Fruit fly (Drosophila melanogaster): ENCODE data around the gene CG32236.

Gene CG32236

dm6 chr3L:4692177-4693134 lies 25.3 kb upstream of the CG32236 start, which contains the start of gene RhoGEF64C:
Gene RhoGEF64C, plus strand, starts transcription at chr3L:4692783.
- TF ChIP-seq eg (GFP tag; IDR thresholded peaks at IDR 0.05) (peak; percentile 42; the same call in 2 of the 3 replicates), CG34406 (GFP tag; optimal IDR thresholded peaks at IDR 0.05) (no peak), CG8319 (GFP tag; optimal IDR thresholded peaks at IDR 0.05) (no peak), CG1621 (tag; optimal IDR thresholded peaks at IDR 0.05) (peak; percentile 60), CG15336 (GFP tag; IDR thresholded peaks at IDR 0.05) (0 out of 2 replicates have a peak, but pooled peaks have one; percentile 24), Hr39 (GFP tag; optimal IDR thresholded peaks at IDR 0.05) (no peak), lz (GFP tag; optimal IDR thresholded peaks at IDR 0.05) (no peak), CG32006 (GFP tag; optimal IDR thresholded peaks at IDR 0.05) (no peak), Eip78C (GFP tag) (peak; percentile 69), Blimp-1 (GFP tag; optimal IDR thresholded peaks at IDR 0.05) (peak; percentile 69), vri (GFP tag; optimal IDR thresholded peaks at IDR 0.05) (no peak), CG7368 (GFP tag; optimal IDR thresholded peaks at IDR 0.05) (no peak), ss (GFP tag; optimal IDR thresholded peaks at IDR 0.05) (peak; percentile 1 to 51), CG6792 (GFP tag; optimal IDR thresholded peaks at IDR 0.05) (no peak), Sox15 (GFP tag; optimal IDR thresholded peaks at IDR 0.05) (no peak), CG11902 (GFP tag; optimal IDR thresholded peaks at IDR 0.05) (no peak), Hr38 (GFP tag; optimal IDR thresholded peaks at IDR 0.05) (no peak), Ets96B (tag; optimal IDR thresholded peaks at IDR 0.05) (no peak), svp (GFP tag) (peak; percentile 17), CG8632 (GFP tag; optimal IDR thresholded peaks at IDR 0.05) (no peak), dac (GFP tag; optimal IDR thresholded peaks at IDR 0.05) (no peak), CG16779 (tag; optimal IDR thresholded peaks at IDR 0.05) (no peak), Gug (GFP tag; IDR thresholded peaks at IDR 0.05) (no peak), CG11762 (GFP tag; optimal IDR thresholded peaks at IDR 0.05; ENCODE audit: insufficient read depth) (no peak), CG6854 (GFP tag; optimal IDR thresholded peaks at IDR 0.05) (peak; percentile 50), CG6163 (GFP tag; IDR thresholded peaks at IDR 0.05) (0 out of 3 replicates have a peak, but pooled peaks have one; percentile 18), CG10669 (GFP tag; optimal IDR thresholded peaks at IDR 0.05) (no peak), fd59A (GFP tag; optimal IDR thresholded peaks at IDR 0.05) (no peak), CG31627 (GFP tag; optimal IDR thresholded peaks at IDR 0.05) (no peak), CG4318 (GFP tag; optimal IDR thresholded peaks at IDR 0.05) (no peak), fkh (GFP tag; optimal IDR thresholded peaks at IDR 0.05) (peak; percentile 46), Eip75B (GFP tag; optimal IDR thresholded peaks at IDR 0.05) (no peak), fd85E (GFP tag; optimal IDR thresholded peaks at IDR 0.05) (no peak), dsx (GFP tag; optimal IDR thresholded peaks at IDR 0.05; ENCODE audit: poor library complexity, severe bottlenecking) (no peak), CG10631 (GFP tag; optimal IDR thresholded peaks at IDR 0.05) (no peak), CG8119 (GFP tag; IDR thresholded peaks at IDR 0.05) (no peak), CG3919 (GFP tag; optimal IDR thresholded peaks at IDR 0.05) (no peak), Met (GFP tag; optimal IDR thresholded peaks at IDR 0.05) (peak; percentile 1)

dm6 chr3L:4691775-4692174 lies 24.6 kb upstream of the CG32236 start:
- no peak for TF ChIP-seq eg (GFP tag; IDR thresholded peaks at IDR 0.05)
- TF ChIP-seq Blimp-1 (GFP tag; optimal IDR thresholded peaks at IDR 0.05): no peak
- TF ChIP-seq CG6854 (GFP tag; optimal IDR thresholded peaks at IDR 0.05): no peak
- TF ChIP-seq pdm3 (GFP tag; optimal IDR thresholded peaks at IDR 0.05): peak; percentile 10
- TF ChIP-seq Hr39 (GFP tag; optimal IDR thresholded peaks at IDR 0.05): no peak
- TF ChIP-seq svp (GFP tag): no peak
- peak; percentile 61 for TF ChIP-seq achi (GFP tag; optimal IDR thresholded peaks at IDR 0.05)
- TF ChIP-seq Ets21C (GFP tag; optimal IDR thresholded peaks at IDR 0.05): no peak
- TF ChIP-seq esn (GFP tag; optimal IDR thresholded peaks at IDR 0.05): no peak
- no peak for TF ChIP-seq Sox102F (GFP tag; optimal IDR thresholded peaks at IDR 0.05)
- TF ChIP-seq fd85E (GFP tag; optimal IDR thresholded peaks at IDR 0.05): no peak
- no peak for TF ChIP-seq CG8319 (GFP tag; optimal IDR thresholded peaks at IDR 0.05)
- TF ChIP-seq CG6276 (GFP tag; optimal IDR thresholded peaks at IDR 0.05): peak; percentile 64
- TF ChIP-seq Ets96B (tag; optimal IDR thresholded peaks at IDR 0.05): peak; percentile 55
- peak; percentile 33 for TF ChIP-seq Hr4 (GFP tag; optimal IDR thresholded peaks at IDR 0.05)
- peak; percentile 56 for TF ChIP-seq CG3032 (tag; optimal IDR thresholded peaks at IDR 0.05)
- peak; percentile 51 for TF ChIP-seq net (GFP tag; optimal IDR thresholded peaks at IDR 0.05)
- peak; percentile 57 for TF ChIP-seq OdsH (GFP tag; optimal IDR thresholded peaks at IDR 0.05)
- TF ChIP-seq CG10669 (GFP tag; optimal IDR thresholded peaks at IDR 0.05): peak; percentile 40
- TF ChIP-seq spab (GFP tag; optimal IDR thresholded peaks at IDR 0.05): peak; percentile 26
- TF ChIP-seq vri (GFP tag; optimal IDR thresholded peaks at IDR 0.05): no peak
- peak; percentile 61 for TF ChIP-seq CG10631 (GFP tag; optimal IDR thresholded peaks at IDR 0.05)
- no peak for TF ChIP-seq Sox15 (GFP tag; optimal IDR thresholded peaks at IDR 0.05)
